Worm (Caenorhabditis elegans): ENCODE measurements around the gene R07G3.8.

DNA sequence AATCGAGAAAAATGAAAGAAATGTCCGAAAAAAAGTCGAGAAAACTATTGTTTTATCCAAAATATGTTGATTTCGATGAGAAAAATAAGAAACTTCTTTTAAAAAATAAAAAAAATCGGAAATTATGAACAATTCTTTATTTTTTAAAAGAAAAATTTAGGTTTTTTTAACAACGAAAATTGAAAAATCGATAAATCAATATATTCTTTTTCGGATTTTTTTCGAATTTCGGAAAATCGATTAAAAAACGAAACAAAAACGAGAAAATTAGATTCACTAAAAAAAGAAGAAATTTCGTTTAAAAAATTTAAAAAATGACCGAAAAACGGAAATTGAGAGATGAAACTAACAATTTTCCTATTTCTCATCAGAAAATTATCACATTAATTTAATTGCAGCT is 49.7 kb upstream of the R07G3.8 start:
- TF ChIP-seq dpl-1 (GFP tag; optimal IDR thresholded peaks at IDR 0.05) (no peak), mxl-1 (tag; optimal IDR thresholded peaks at IDR 0.05) (no peak), ets-4 (GFP tag; optimal IDR thresholded peaks at IDR 0.05) (no peak), madf-3 (GFP tag; IDR thresholded peaks at IDR 0.05) (no peak), ceh-58 (GFP tag; IDR thresholded peaks at IDR 0.05) (no peak), unc-130 (GFP tag; optimal IDR thresholded peaks at IDR 0.05) (no peak), K11D2.4 (GFP tag; IDR thresholded peaks at IDR 0.05) (no peak), cebp-1 (GFP tag; IDR thresholded peaks at IDR 0.05) (no peak), cebp-1 (tag; optimal IDR thresholded peaks at IDR 0.05) (no peak), efl-1 (GFP tag; optimal IDR thresholded peaks at IDR 0.05) (no peak)

Measured in whole organism, young adult.